Fruit fly (Drosophila melanogaster) whole organism, embryonic: ENCODE results near the gene CG8673.

Experiments
- Ada2b ChIP-seq: fragments of 200-800 bp; sonication (Bioruptor generic); IDR thresholded peaks from 2 replicates; pipeline ENCODE4 v1.3.6; 2022; ENCODE audit warnings: missing biosample characterization, missing genetic modification characterization
- CG10147 ChIP-seq: fragments of 200-800 bp; sonication (Bioruptor generic); optimal IDR thresholded peaks from 2 replicates; lab custom pipeline; 2019; ENCODE audit warnings: missing biosample characterization, mild to moderate bottlenecking, missing genetic modification characterization, moderate library complexity
- CG11085 ChIP-seq: fragments of 200-800 bp; sonication (Bioruptor generic); IDR thresholded peaks from 2 replicates; pipeline ENCODE4 v1.3.6; 2022; ENCODE audit warnings: missing biosample characterization, missing genetic modification characterization
- CG11695 ChIP-seq: fragments of 200-800 bp; sonication (Bioruptor generic); IDR thresholded peaks from 3 replicates; pipeline ENCODE4 v1.3.6; 2022; ENCODE audit warnings: missing biosample characterization, missing genetic modification characterization
- CG12299 ChIP-seq: fragments of 200-800 bp; sonication (Bioruptor generic); optimal IDR thresholded peaks from 2 replicates; lab custom pipeline; 2018; ENCODE audit warnings: missing biosample characterization, mild to moderate bottlenecking, missing genetic modification characterization
- CG15011 ChIP-seq: fragments of 200-800 bp; sonication (Bioruptor generic); optimal IDR thresholded peaks from 3 replicates; lab custom pipeline; 2018; ENCODE audit warnings: missing biosample characterization, mild to moderate bottlenecking, missing genetic modification characterization
- CG15514 ChIP-seq: fragments of 200-800 bp; sonication (Bioruptor generic); optimal IDR thresholded peaks from 3 replicates; lab custom pipeline; 2017; ENCODE audit warnings: missing biosample characterization, missing genetic modification characterization, mild to moderate bottlenecking, moderate library complexity, missing genetic modification reagents
- CG17361 ChIP-seq: fragments of 200-800 bp; sonication (Bioruptor generic); IDR thresholded peaks from 3 replicates; pipeline ENCODE4 v1.3.6; 2022; ENCODE audit warnings: missing biosample characterization, missing genetic modification characterization
- CG17802 ChIP-seq: fragments of 200-800 bp; sonication (Bioruptor generic); optimal IDR thresholded peaks from 2 replicates; lab custom pipeline; 2018; ENCODE audit warnings: missing biosample characterization, mild to moderate bottlenecking, missing genetic modification characterization, moderate library complexity
- CG17912 ChIP-seq: fragments of 200-800 bp; sonication (Bioruptor generic); optimal IDR thresholded peaks from 2 replicates; lab custom pipeline; 2018; ENCODE audit warnings: missing biosample characterization, mild to moderate bottlenecking, missing genetic modification characterization
- CG2199 ChIP-seq: fragments of 200-800 bp; sonication (Bioruptor generic); IDR thresholded peaks from 3 replicates; pipeline ENCODE4 v1.3.6; 2022; ENCODE audit warnings: missing biosample characterization, missing genetic modification characterization
- CG31224 ChIP-seq: fragments of 200-800 bp; sonication (Bioruptor generic); IDR thresholded peaks from 2 replicates; pipeline ENCODE4 v1.3.6; 2022; ENCODE audit warnings: missing biosample characterization, missing genetic modification characterization
- CG31441 ChIP-seq: fragments of 200-800 bp; sonication (Bioruptor generic); IDR thresholded peaks from 2 replicates; pipeline ENCODE4 v1.3.6; 2022; ENCODE audit warnings: missing biosample characterization, missing genetic modification characterization
- CG43689 ChIP-seq: fragments of 200-800 bp; sonication (Bioruptor generic); IDR thresholded peaks from 2 replicates; pipeline ENCODE4 v1.3.6; 2022; ENCODE audit warnings: missing biosample characterization, missing genetic modification characterization
- CG4424 ChIP-seq: fragments of 200-800 bp; sonication (Bioruptor generic); optimal IDR thresholded peaks from 3 replicates; lab custom pipeline; 2016; ENCODE audit warnings: missing biosample characterization, missing genetic modification characterization
- CG5245 ChIP-seq: fragments of 200-800 bp; sonication (Bioruptor generic); optimal IDR thresholded peaks from 3 replicates; lab custom pipeline; 2016; ENCODE audit warnings: missing biosample characterization, missing genetic modification characterization
- CG6175 ChIP-seq: fragments of 200-800 bp; sonication (Bioruptor generic); IDR thresholded peaks from 3 replicates; pipeline ENCODE4 v1.3.6; 2022; ENCODE audit warnings: missing biosample characterization, missing genetic modification characterization
- CG6689 ChIP-seq: fragments of 200-800 bp; sonication (Bioruptor generic); IDR thresholded peaks from 2 replicates; pipeline ENCODE4 v1.3.6; 2022; ENCODE audit warnings: missing biosample characterization, missing genetic modification characterization
- CG7839 ChIP-seq: fragments of 200-800 bp; sonication (Bioruptor generic); optimal IDR thresholded peaks from 3 replicates; lab custom pipeline; 2018; ENCODE audit warnings: missing biosample characterization, mild to moderate bottlenecking, missing genetic modification characterization, moderate library complexity
- CG9437 ChIP-seq: fragments of 200-800 bp; sonication (Bioruptor generic); optimal IDR thresholded peaks from 2 replicates; lab custom pipeline; 2018; ENCODE audit warnings: missing biosample characterization, mild to moderate bottlenecking, missing genetic modification characterization
- CG9609 ChIP-seq: fragments of 200-800 bp; sonication (Bioruptor generic); optimal IDR thresholded peaks from 3 replicates; lab custom pipeline; 2016; ENCODE audit warnings: missing biosample characterization, missing genetic modification characterization
- CG9797 ChIP-seq: fragments of 200-800 bp; sonication (Bioruptor generic); optimal IDR thresholded peaks from 3 replicates; lab custom pipeline; 2018; ENCODE audit warnings: missing biosample characterization, mild to moderate bottlenecking, missing genetic modification characterization
- CoRest ChIP-seq: fragments of 200-800 bp; sonication (Bioruptor generic); optimal IDR thresholded peaks from 3 replicates; lab custom pipeline; 2018; ENCODE audit warnings: missing biosample characterization, mild to moderate bottlenecking, missing genetic modification characterization, moderate library complexity
- Dref ChIP-seq: fragments of 200-800 bp; sonication (Bioruptor generic); IDR thresholded peaks from 2 replicates; pipeline ENCODE4 v1.3.6; 2022; ENCODE audit warnings: missing biosample characterization, missing genetic modification characterization
- Elba2 ChIP-seq: fragments of 200-800 bp; sonication (Bioruptor generic); optimal IDR thresholded peaks from 3 replicates; lab custom pipeline; 2016; ENCODE audit warnings: missing biosample characterization, missing genetic modification characterization
- Ets65A ChIP-seq: fragments of 200-800 bp; sonication (Bioruptor generic); peaks from one replicate; lab custom pipeline; 2016; ENCODE audit warnings: missing biosample characterization, missing genetic modification characterization
- Fer2 ChIP-seq: fragments of 200-800 bp; sonication (Bioruptor generic); optimal IDR thresholded peaks from 2 replicates; lab custom pipeline; 2018; ENCODE audit warnings: missing biosample characterization, mild to moderate bottlenecking, missing genetic modification characterization, moderate library complexity
- H15 ChIP-seq: fragments of 200-800 bp; sonication (Bioruptor generic); IDR thresholded peaks from 3 replicates; pipeline ENCODE4 v1.3.6; 2022; ENCODE audit warnings: missing biosample characterization, missing genetic modification characterization
- H2.0 ChIP-seq: fragments of 200-800 bp; sonication (Bioruptor generic); IDR thresholded peaks from 2 replicates; pipeline ENCODE4 v1.3.6; 2022; ENCODE audit warnings: missing biosample characterization, missing genetic modification characterization
- Lhr ChIP-seq: fragments of 200-800 bp; sonication (Bioruptor generic); optimal IDR thresholded peaks from 3 replicates; lab custom pipeline; 2017; ENCODE audit warnings: mild to moderate bottlenecking, missing biosample characterization, missing genetic modification reagents, missing genetic modification characterization
- NC2α ChIP-seq: fragments of 200-800 bp; sonication (Bioruptor generic); optimal IDR thresholded peaks from 2 replicates; lab custom pipeline; 2016; ENCODE audit warnings: missing biosample characterization, missing genetic modification characterization
- NC2β ChIP-seq: fragments of 200-800 bp; sonication (Bioruptor generic); optimal IDR thresholded peaks from 2 replicates; lab custom pipeline; 2016; ENCODE audit warnings: missing biosample characterization, missing genetic modification characterization
- Side ChIP-seq: fragments of 200-800 bp; sonication (Bioruptor generic); optimal IDR thresholded peaks from 2 replicates; lab custom pipeline; 2016; ENCODE audit warnings: missing biosample characterization, missing genetic modification characterization
- Spps ChIP-seq: fragments of 200-800 bp; sonication (Bioruptor generic); optimal IDR thresholded peaks from 2 replicates; lab custom pipeline; 2018; ENCODE audit warnings: missing biosample characterization, mild to moderate bottlenecking, missing genetic modification characterization
- Sry-δ ChIP-seq: fragments of 200-800 bp; sonication (Bioruptor generic); optimal IDR thresholded peaks from 2 replicates; lab custom pipeline; 2016; ENCODE audit warnings: missing biosample characterization, missing genetic modification characterization
- abd-A ChIP-seq: fragments of 200-800 bp; sonication (Bioruptor generic); optimal IDR thresholded peaks from 3 replicates; lab custom pipeline; 2019; ENCODE audit warnings: missing biosample characterization, mild to moderate bottlenecking, missing genetic modification characterization, moderate library complexity
- cato ChIP-seq: fragments of 200-800 bp; sonication (Bioruptor generic); optimal IDR thresholded peaks from 2 replicates; lab custom pipeline; 2016; ENCODE audit warnings: missing biosample characterization, missing genetic modification characterization, borderline replicate concordance
- crol ChIP-seq: fragments of 200-800 bp; sonication (Bioruptor generic); IDR thresholded peaks from 2 replicates; pipeline ENCODE4 v1.3.6; 2022; ENCODE audit warnings: missing biosample characterization, missing genetic modification characterization
- dm ChIP-seq: fragments of 200-800 bp; sonication (Bioruptor generic); optimal IDR thresholded peaks from 3 replicates; lab custom pipeline; 2016; ENCODE audit warnings: missing biosample characterization, missing genetic modification characterization
- dpn ChIP-seq, 2 experiments: fragments of 200-800 bp; sonication (Bioruptor generic); optimal IDR thresholded peaks; 3 replicates each; lab custom pipeline; 2016; ENCODE audit warnings: missing biosample characterization in 2 of 2, missing genetic modification characterization in 2 of 2
- ewg ChIP-seq: fragments of 200-800 bp; sonication (Bioruptor generic); optimal IDR thresholded peaks from 3 replicates; lab custom pipeline; 2017; ENCODE audit warnings: mild to moderate bottlenecking, missing biosample characterization, missing genetic modification reagents, missing genetic modification characterization
- gce ChIP-seq: fragments of 200-800 bp; sonication (Bioruptor generic); IDR thresholded peaks from 3 replicates; pipeline ENCODE4 v1.3.6; 2022; ENCODE audit warnings: missing biosample characterization, missing genetic modification characterization
- kay ChIP-seq: fragments of 200-800 bp; sonication (Bioruptor generic); optimal IDR thresholded peaks from 2 replicates; lab custom pipeline; 2016; ENCODE audit warnings: missing biosample characterization, missing genetic modification characterization
- kni ChIP-seq: fragments of 200-800 bp; sonication (Bioruptor generic); optimal IDR thresholded peaks from 3 replicates; lab custom pipeline; 2017; ENCODE audit warnings: mild to moderate bottlenecking, missing biosample characterization, missing genetic modification reagents, missing genetic modification characterization
- lmd ChIP-seq: fragments of 200-800 bp; sonication (Bioruptor generic); IDR thresholded peaks from 2 replicates; pipeline ENCODE4 v1.3.6; 2022; ENCODE audit warnings: missing biosample characterization, missing genetic modification characterization
- mam ChIP-seq: fragments of 200-800 bp; sonication (Bioruptor generic); optimal IDR thresholded peaks from 3 replicates; lab custom pipeline; 2016; ENCODE audit warnings: missing biosample characterization, missing genetic modification characterization
- seq ChIP-seq: fragments of 200-800 bp; sonication (Bioruptor generic); IDR thresholded peaks from 2 replicates; pipeline ENCODE4 v1.3.6; 2022; ENCODE audit warnings: missing biosample characterization, missing genetic modification characterization
- sim ChIP-seq: fragments of 200-800 bp; sonication (Bioruptor generic); IDR thresholded peaks from 2 replicates; pipeline ENCODE4 v1.3.6; 2022; ENCODE audit warnings: missing biosample characterization, missing genetic modification characterization
- sob ChIP-seq: fragments of 200-800 bp; sonication (Bioruptor generic); IDR thresholded peaks from 2 replicates; pipeline ENCODE4 v1.3.6; 2022; ENCODE audit warnings: missing biosample characterization, missing genetic modification characterization
- ssp ChIP-seq: fragments of 200-800 bp; sonication (Bioruptor generic); IDR thresholded peaks from 2 replicates; pipeline ENCODE4 v1.3.6; 2022; ENCODE audit warnings: missing biosample characterization, missing genetic modification characterization
- stc ChIP-seq: fragments of 200-800 bp; sonication (Bioruptor generic); IDR thresholded peaks from 2 replicates; pipeline ENCODE4 v1.3.6; 2022; ENCODE audit warnings: missing biosample characterization, missing genetic modification characterization
- wor ChIP-seq: fragments of 200-800 bp; sonication (Bioruptor generic); IDR thresholded peaks from 2 replicates; pipeline ENCODE4 v1.3.6; 2022; ENCODE audit warnings: missing biosample characterization, missing genetic modification characterization
- yki ChIP-seq: fragments of >200 bp; optimal IDR thresholded peaks from 3 replicates; lab custom pipeline; 2018

Gene CG8673

DNA sequence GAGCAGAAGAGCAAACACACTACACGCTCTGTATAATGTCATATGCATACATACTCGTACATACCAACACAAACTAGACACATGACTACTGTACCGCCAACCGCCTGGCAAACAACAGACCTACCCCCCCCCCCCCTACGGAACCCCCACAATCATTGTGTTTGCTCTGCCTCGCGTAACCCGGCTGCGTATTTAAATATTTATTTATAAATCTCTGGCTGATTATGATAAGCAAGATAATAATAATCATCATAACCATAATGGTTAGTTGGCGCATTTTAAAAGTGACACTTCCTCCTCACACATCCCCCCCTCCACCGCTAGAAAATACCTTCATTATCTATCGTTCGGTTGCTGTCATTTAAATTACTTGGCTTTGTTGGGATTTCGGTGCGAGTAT is 26.7 kb upstream of the CG8673 start (continued):
- TF ChIP-seq CG7839 (tag; lab: Kevin White, UChicago) (peak; percentile 42), dpn (GFP tag; optimal IDR thresholded peaks at IDR 0.05; lab: Kevin White, UChicago) (no peak), abd-A (tag; lab: Kevin White, UChicago) (peak; percentile 76), seq (GFP tag; lab: Robert Waterston, UW) (peak; percentile 31), wor (GFP tag; lab: Robert Waterston, UW) (no peak), CG9797 (GFP tag; lab: Kevin White, UChicago) (no peak), CG31224 (GFP tag; lab: Robert Waterston, UW) (peak; percentile 31; the same call in 1 of the 2 replicates), CG9437 (no peak), Ada2b (no peak), CG17912 (peak; percentile 48), CG31441 (GFP tag; lab: Robert Waterston, UW) (peak; percentile 55), Lhr (GFP tag; lab: Kevin White, UChicago) (peak; percentile 33), ewg (GFP tag; lab: Kevin White, UChicago) (peak; percentile 19), CG15011 (peak; percentile 71), ssp (no peak), CG5245 (no peak), crol (GFP tag; lab: Robert Waterston, UW) (peak; percentile 90), CG2199 (GFP tag; lab: Robert Waterston, UW) (no peak), NC2β (GFP tag; lab: Kevin White, UChicago) (no peak), kay (GFP tag; lab: Kevin White, UChicago) (peak; percentile 39), Ets65A (GFP tag; lab: Kevin White, UChicago) (no peak), Fer2 (peak; percentile 24), H15 (GFP tag; lab: Robert Waterston, UW) (no peak), NC2α (no peak), mam (no peak), sim (GFP tag; lab: Robert Waterston, UW) (no peak), cato (no peak), CG9609 (GFP tag; lab: Kevin White, UChicago) (no peak), sob (GFP tag; lab: Robert Waterston, UW) (peak; percentile 50), CG17361 (GFP tag; lab: Robert Waterston, UW) (0 out of 3 replicates have a peak, but pooled peaks have one; percentile 37), H2.0 (no peak), yki (no peak), lmd (GFP tag; lab: Robert Waterston, UW) (no peak; the same call in 1 of the 2 replicates), CG10147 (GFP tag; lab: Kevin White, UChicago) (peak; percentile 52), Sry-δ (GFP tag; lab: Kevin White, UChicago) (no peak), CG11695 (GFP tag; lab: Robert Waterston, UW) (no peak), CG15514 (GFP tag; lab: Kevin White, UChicago) (peak; percentile 70), Dref (no peak), CG6175 (GFP tag; lab: Robert Waterston, UW) (no peak), CG43689 (GFP tag; lab: Robert Waterston, UW) (no peak), dm (no peak), stc (GFP tag; lab: Robert Waterston, UW) (peak; percentile 46; the same call in 1 of the 2 replicates), CG6689 (GFP tag; lab: Robert Waterston, UW) (no peak), Elba2 (GFP tag; lab: Kevin White, UChicago) (no peak), kni (GFP tag; lab: Kevin White, UChicago) (peak; percentile 74), gce (0 out of 3 replicates have a peak, but pooled peaks have one; percentile 20), CG12299 (tag; lab: Kevin White, UChicago) (peak; percentile 44), CG4424 (GFP tag; lab: Kevin White, UChicago) (peak; percentile 39), Side (GFP tag; lab: Kevin White, UChicago) (peak; percentile 24), CoRest (tag; lab: Kevin White, UChicago) (peak; percentile 39), Spps (tag; lab: Kevin White, UChicago) (no peak), CG11085 (GFP tag; lab: Robert Waterston, UW) (no peak), CG17802 (no peak)
